Worm (Caenorhabditis elegans) whole organism, L4 larva: Measurements from ENCODE around the gene F22B3.8.
A peak's percentile ranks its signal among the peaks of the same experiment; 100 is the strongest.

Experiments used
- aha-1 ChIP-seq: fragments of 150-350 bp; peaks from one replicate; lab custom pipeline; 2014; ENCODE audit warnings: missing biosample characterization, missing genetic modification characterization
- lin-1 ChIP-seq: fragments of 200-800 bp; sonication (Bioruptor generic); IDR thresholded peaks from 2 replicates; pipeline ENCODE4 v1.3.6; 2022; ENCODE audit warnings: missing genetic modification reagents, missing genetic modification characterization, missing compliant biosample characterization

F22B3.8 gene

ce11 chrIV:11375713-11376112 lies 49.0 kb downstream of the F22B3.8 start:
- peak; percentile 93 for TF ChIP-seq aha-1 (tag; lab: Kevin White, UChicago)
- TF ChIP-seq lin-1 (GFP tag; lab: Robert Waterston, UW): no peak
